Worm (Caenorhabditis elegans) whole organism, midembryonic: ENCODE measurements around the gene C08B6.3.

Experiments used
- cog-1 ChIP-seq: sonication (generic microtip); optimal IDR thresholded peaks from 2 replicates; lab custom pipeline; 2016; ENCODE audit warnings: missing genetic modification characterization, missing compliant biosample characterization
- flt-1 ChIP-seq: fragments of 200-800 bp; sonication (Bioruptor generic); IDR thresholded peaks from 2 replicates; pipeline ENCODE4 v1.3.6; 2022; ENCODE audit warnings: missing genetic modification characterization, missing compliant biosample characterization
- klf-2 ChIP-seq: fragments of 200-800 bp; sonication (Bioruptor generic); conservative IDR thresholded peaks from 2 replicates; pipeline ENCODE4 v1.3.6; 2022; ENCODE audit warnings: missing genetic modification reagents, missing genetic modification characterization, missing compliant biosample characterization
- med-1 ChIP-seq: sonication (generic microtip); optimal IDR thresholded peaks from 2 replicates; lab custom pipeline; 2017; ENCODE audit warnings: missing genetic modification characterization, mild to moderate bottlenecking, missing compliant biosample characterization, antibody characterized with exemption, missing genetic modification reagents; ENCODE audit not compliant: insufficient read depth
- ref-1 ChIP-seq: fragments of 200-800 bp; sonication (Bioruptor generic); conservative IDR thresholded peaks from 2 replicates; pipeline ENCODE4 v1.3.6; 2022; ENCODE audit warnings: missing genetic modification reagents, missing genetic modification characterization, missing compliant biosample characterization
- tab-1 ChIP-seq: fragments of 200-800 bp; sonication (Bioruptor generic); IDR thresholded peaks from 2 replicates; pipeline ENCODE4 v1.3.6; 2022; ENCODE audit warnings: missing genetic modification characterization, missing compliant biosample characterization
- ztf-23 ChIP-seq: fragments of 200-800 bp; sonication (Bioruptor generic); IDR thresholded peaks from 2 replicates; pipeline ENCODE4 v1.3.6; 2022; ENCODE audit warnings: missing genetic modification reagents, missing genetic modification characterization, missing compliant biosample characterization
- ztf-29 ChIP-seq: fragments of 200-800 bp; sonication (Bioruptor generic); IDR thresholded peaks from 2 replicates; pipeline ENCODE4 v1.3.6; 2022; ENCODE audit warnings: missing genetic modification reagents, missing genetic modification characterization, missing compliant biosample characterization

DNA sequence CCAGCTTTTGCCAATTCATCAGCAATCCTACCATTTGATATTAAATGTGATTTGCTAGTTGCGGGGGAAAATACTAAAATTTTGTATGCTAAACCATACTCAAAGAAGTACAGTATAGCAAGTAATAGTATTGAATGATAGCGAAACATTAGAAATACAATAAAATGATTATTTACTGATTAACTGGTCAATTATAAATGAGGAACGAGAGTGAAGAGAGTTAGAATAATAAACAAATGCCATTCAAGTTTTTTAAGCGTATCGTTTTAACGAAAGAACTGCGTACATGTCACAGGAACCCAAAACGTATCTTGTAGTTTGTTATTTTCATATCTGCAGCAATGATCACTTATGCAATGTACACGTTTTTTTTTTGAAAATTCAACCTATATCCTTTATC lies 13.7 kb downstream of the C08B6.3 start, which contains the start of gene ugt-47:
- TF ChIP-seq cog-1, result no peak
- TF ChIP-seq flt-1, result no peak
- TF ChIP-seq klf-2 (GFP tag; lab: Robert Waterston, UW), result no peak
- TF ChIP-seq tab-1 (GFP tag; lab: Robert Waterston, UW), result no peak
- TF ChIP-seq med-1 (GFP tag; lab: Kevin White, UChicago), result no peak
- TF ChIP-seq ref-1, result no peak
- no peak for TF ChIP-seq ztf-23 (GFP tag; lab: Robert Waterston, UW)
- no peak for TF ChIP-seq ztf-29 (GFP tag; lab: Robert Waterston, UW)
